Fruit fly (Drosophila melanogaster): ENCODE data around the gene CG7950.

The CG7950 gene

DNA sequence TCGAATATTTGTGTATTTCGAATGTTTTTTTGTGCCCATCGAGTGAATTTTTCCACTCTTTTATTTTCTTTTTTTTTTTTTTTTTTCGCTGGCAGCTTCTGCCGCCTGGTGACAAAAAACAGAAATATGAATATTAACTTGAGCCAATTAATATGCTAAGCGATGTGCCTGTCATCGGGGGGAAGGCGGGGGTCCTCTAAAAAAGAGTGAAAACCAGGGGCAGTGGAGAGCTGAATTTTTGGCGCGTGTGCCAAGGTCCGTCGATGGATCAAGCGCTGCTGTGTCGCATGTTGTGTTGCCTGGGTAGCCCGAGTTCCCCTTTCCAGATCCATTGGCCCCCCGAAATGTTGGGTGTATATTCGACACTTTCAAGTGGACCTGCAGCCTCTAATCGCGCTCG lies 49.1 kb downstream of the CG7950 start:
- TF ChIP-seq CG6765 (GFP tag; optimal IDR thresholded peaks at IDR 0.05) (no peak), Hr51 (GFP tag; optimal IDR thresholded peaks at IDR 0.05) (no peak), z (GFP tag; IDR thresholded peaks at IDR 0.05) (peak; percentile 83), CG4282 (GFP tag; optimal IDR thresholded peaks at IDR 0.05) (no peak), CG6813 (GFP tag; optimal IDR thresholded peaks at IDR 0.05) (no peak), grau (tag; optimal IDR thresholded peaks at IDR 0.05) (no peak), lilli (GFP tag; optimal IDR thresholded peaks at IDR 0.05) (no peak), CG7786 (GFP tag; optimal IDR thresholded peaks at IDR 0.05) (no peak), Gsc (GFP tag; IDR thresholded peaks at IDR 0.05) (no peak), CG15514 (GFP tag; optimal IDR thresholded peaks at IDR 0.05) (no peak), CG31365 (tag; optimal IDR thresholded peaks at IDR 0.05) (no peak), caup (GFP tag; optimal IDR thresholded peaks at IDR 0.05; ENCODE audit: severe bottlenecking) (no peak), CG1529 (GFP tag; optimal IDR thresholded peaks at IDR 0.05) (no peak), BEAF-32 (GFP tag; optimal IDR thresholded peaks at IDR 0.05) (no peak), CG15011 (GFP tag; optimal IDR thresholded peaks at IDR 0.05) (no peak), run (tag; optimal IDR thresholded peaks at IDR 0.05) (no peak), sr (GFP tag; IDR thresholded peaks at IDR 0.05) (0 out of 3 replicates have a peak, but pooled peaks have one; percentile 3), org-1 (GFP tag; optimal IDR thresholded peaks at IDR 0.05) (no peak), crol (GFP tag; IDR thresholded peaks at IDR 0.05) (0 out of 2 replicates have a peak, but pooled peaks have one; percentile 14), E2f2 (GFP tag; IDR thresholded peaks at IDR 0.05) (0 out of 2 replicates have a peak, but pooled peaks have one; percentile 6), D19B (GFP tag; optimal IDR thresholded peaks at IDR 0.05) (no peak), crp (GFP tag; optimal IDR thresholded peaks at IDR 0.05) (no peak), CG12769 (tag; optimal IDR thresholded peaks at IDR 0.05) (peak; percentile 90), CG13624 (GFP tag; optimal IDR thresholded peaks at IDR 0.05) (no peak), CG1792 (GFP tag; optimal IDR thresholded peaks at IDR 0.05) (no peak), Vsx1 (GFP tag; optimal IDR thresholded peaks at IDR 0.05) (no peak), p53 (GFP tag; optimal IDR thresholded peaks at IDR 0.05) (no peak), NC2β (GFP tag; optimal IDR thresholded peaks at IDR 0.05) (no peak), Ets65A (GFP tag) (no peak), sens (GFP tag) (peak; percentile 20), stc (GFP tag; IDR thresholded peaks at IDR 0.05) (no peak), onecut (GFP tag; IDR thresholded peaks at IDR 0.05) (no peak), zen (tag; optimal IDR thresholded peaks at IDR 0.05) (no peak), zfh1 (GFP tag; IDR thresholded peaks at IDR 0.05) (peak; percentile 7; the same call in 1 of the 3 replicates), CG11723 (GFP tag; optimal IDR thresholded peaks at IDR 0.05) (no peak), yki (optimal IDR thresholded peaks at IDR 0.05) (no peak), CG10543 (GFP tag; optimal IDR thresholded peaks at IDR 0.05) (peak; percentile 59), CG31388 (GFP tag; optimal IDR thresholded peaks at IDR 0.05) (no peak)

DNA sequence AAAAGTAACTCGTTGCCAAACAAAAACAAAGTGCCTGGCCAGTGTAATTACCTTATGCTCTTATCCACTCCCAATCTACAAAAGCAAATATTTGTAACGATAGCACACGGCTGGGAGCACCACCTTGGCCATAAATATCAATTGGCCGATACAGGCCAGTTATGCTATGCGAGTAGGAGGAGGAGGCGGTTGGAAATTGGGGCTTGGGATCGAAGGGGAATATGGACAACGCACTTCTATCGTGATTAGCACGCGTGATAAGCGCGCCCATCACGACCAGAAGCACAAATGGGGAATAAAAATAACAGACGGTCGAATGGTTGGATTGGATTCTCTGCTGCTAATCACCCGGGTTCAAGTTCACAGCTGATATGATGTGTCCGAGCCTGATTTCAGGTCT lies 49.9 kb downstream of the CG7950 start:
- TF ChIP-seq BtbVII (GFP tag; optimal IDR thresholded peaks at IDR 0.05) (no peak), Poxn (GFP tag; IDR thresholded peaks at IDR 0.05) (no peak), ERR (GFP tag; optimal IDR thresholded peaks at IDR 0.05) (no peak), sd (tag; optimal IDR thresholded peaks at IDR 0.05) (peak; percentile 92), mld (GFP tag; IDR thresholded peaks at IDR 0.05; ENCODE audit: partially characterized antibody) (no peak), GATAe (GFP tag; conservative IDR thresholded peaks at IDR 0.05) (0 out of 2 replicates have a peak, but pooled peaks have one; percentile 27), CG8388 (GFP tag; optimal IDR thresholded peaks at IDR 0.05) (no peak), Pdp1 (GFP tag; optimal IDR thresholded peaks at IDR 0.05) (peak in 1 of 2 experiments; percentile 71), mirr (GFP tag; optimal IDR thresholded peaks at IDR 0.05) (peak; percentile 5), CG7987 (GFP tag; optimal IDR thresholded peaks at IDR 0.05) (peak; percentile 58), CG5245 (GFP tag; optimal IDR thresholded peaks at IDR 0.05) (no peak), cwo (GFP tag; optimal IDR thresholded peaks at IDR 0.05) (peak; percentile 47), Ssrp (tag; optimal IDR thresholded peaks at IDR 0.05) (no peak), CG9437 (GFP tag; optimal IDR thresholded peaks at IDR 0.05) (no peak), B-H1 (GFP tag; IDR thresholded peaks at IDR 0.05) (no peak)
